Fruit fly (Drosophila melanogaster) whole organism, embryonic: ENCODE results near the gene PpV.

Experiments used
- Bteb2 ChIP-seq: fragments of 200-800 bp; sonication (Bioruptor generic); optimal IDR thresholded peaks from 2 replicates; lab custom pipeline; 2016; ENCODE audit warnings: missing biosample characterization, missing genetic modification characterization
- CG10979 ChIP-seq: fragments of 200-800 bp; sonication (Bioruptor generic); optimal IDR thresholded peaks from 2 replicates; lab custom pipeline; 2018; ENCODE audit warnings: missing biosample characterization, mild to moderate bottlenecking, missing genetic modification characterization, moderate library complexity
- CG11247 ChIP-seq: fragments of 200-800 bp; sonication (Bioruptor generic); IDR thresholded peaks from 2 replicates; pipeline ENCODE4 v1.3.6; 2022; ENCODE audit warnings: missing biosample characterization, missing genetic modification characterization
- CG11398 ChIP-seq: fragments of 200-800 bp; sonication (Bioruptor generic); optimal IDR thresholded peaks from 2 replicates; lab custom pipeline; 2016; ENCODE audit warnings: missing biosample characterization, missing genetic modification characterization
- CG12104 ChIP-seq: fragments of 200-800 bp; sonication (Bioruptor generic); optimal IDR thresholded peaks from 3 replicates; lab custom pipeline; 2016; ENCODE audit warnings: missing biosample characterization, missing genetic modification characterization
- CG12155 ChIP-seq: fragments of 200-800 bp; sonication (Bioruptor generic); optimal IDR thresholded peaks from 3 replicates; lab custom pipeline; 2016; ENCODE audit warnings: missing biosample characterization, missing genetic modification characterization
- CG12659 ChIP-seq: fragments of 200-800 bp; sonication (Bioruptor generic); optimal IDR thresholded peaks from 3 replicates; lab custom pipeline; 2017; ENCODE audit warnings: mild to moderate bottlenecking, missing biosample characterization, missing genetic modification reagents, missing genetic modification characterization
- CG13287 ChIP-seq: fragments of 200-800 bp; sonication (Bioruptor generic); IDR thresholded peaks from 2 replicates; pipeline ENCODE4 v1.3.6; 2022; ENCODE audit warnings: missing biosample characterization, missing genetic modification characterization; ENCODE audit not compliant: partially characterized antibody
- CG13775 ChIP-seq: fragments of 200-800 bp; sonication (Bioruptor generic); optimal IDR thresholded peaks from 3 replicates; lab custom pipeline; 2017; ENCODE audit warnings: missing biosample characterization, mild to moderate bottlenecking, missing genetic modification characterization
- CG14441 ChIP-seq: fragments of 200-800 bp; sonication (Bioruptor generic); IDR thresholded peaks from 2 replicates; pipeline ENCODE4 v1.3.6; 2022; ENCODE audit warnings: missing biosample characterization, missing genetic modification characterization
- CG16779 ChIP-seq: fragments of 200-800 bp; sonication (Bioruptor generic); IDR thresholded peaks from 2 replicates; pipeline ENCODE4 v1.3.6; 2022; ENCODE audit warnings: missing biosample characterization, missing genetic modification characterization
- CG1792 ChIP-seq: fragments of 200-800 bp; sonication (Bioruptor generic); optimal IDR thresholded peaks from 2 replicates; lab custom pipeline; 2016; ENCODE audit warnings: missing biosample characterization, missing genetic modification characterization
- CG2202 ChIP-seq: fragments of 200-800 bp; sonication (Bioruptor generic); optimal IDR thresholded peaks from 2 replicates; lab custom pipeline; 2018; ENCODE audit warnings: missing biosample characterization, mild to moderate bottlenecking, missing genetic modification characterization
- CG30403 ChIP-seq: fragments of 200-800 bp; sonication (Bioruptor generic); optimal IDR thresholded peaks from 3 replicates; lab custom pipeline; 2016; ENCODE audit warnings: missing biosample characterization, missing genetic modification characterization
- CG31365 ChIP-seq: fragments of 200-800 bp; sonication (Bioruptor generic); optimal IDR thresholded peaks from 2 replicates; lab custom pipeline; 2018; ENCODE audit warnings: missing biosample characterization, mild to moderate bottlenecking, missing genetic modification characterization
- CG32772 ChIP-seq: fragments of 200-800 bp; sonication (Bioruptor generic); IDR thresholded peaks from 2 replicates; pipeline ENCODE4 v1.3.6; 2022; ENCODE audit warnings: missing biosample characterization, missing genetic modification characterization
- CG33213 ChIP-seq: fragments of 200-800 bp; sonication (Bioruptor generic); optimal IDR thresholded peaks from 3 replicates; lab custom pipeline; 2016; ENCODE audit warnings: missing biosample characterization, missing genetic modification characterization
- CG3726 ChIP-seq: fragments of 200-800 bp; sonication (Bioruptor generic); IDR thresholded peaks from 3 replicates; pipeline ENCODE4, ENCODE4 v1.3.6; 2022; ENCODE audit warnings: missing biosample characterization, missing genetic modification characterization
- CG4854 ChIP-seq: fragments of 200-800 bp; sonication (Bioruptor generic); optimal IDR thresholded peaks from 2 replicates; lab custom pipeline; 2016; ENCODE audit warnings: missing biosample characterization, missing genetic modification characterization, inconsistent platforms
- CG7271 ChIP-seq: fragments of 200-800 bp; sonication (Bioruptor generic); optimal IDR thresholded peaks from 2 replicates; lab custom pipeline; 2018; ENCODE audit warnings: missing biosample characterization, mild to moderate bottlenecking, missing genetic modification characterization, moderate library complexity
- Fer2 ChIP-seq: fragments of 200-800 bp; sonication (Bioruptor generic); optimal IDR thresholded peaks from 2 replicates; lab custom pipeline; 2018; ENCODE audit warnings: missing biosample characterization, mild to moderate bottlenecking, missing genetic modification characterization, moderate library complexity
- Gsc ChIP-seq: fragments of 200-800 bp; sonication (Bioruptor generic); IDR thresholded peaks from 2 replicates; pipeline ENCODE4 v1.3.6; 2022; ENCODE audit warnings: missing biosample characterization, missing genetic modification characterization
- Hsf ChIP-seq: fragments of 200-800 bp; sonication (Bioruptor generic); optimal IDR thresholded peaks from 3 replicates; lab custom pipeline; 2016; ENCODE audit warnings: missing biosample characterization, missing genetic modification characterization
- Lhr ChIP-seq: fragments of 200-800 bp; sonication (Bioruptor generic); optimal IDR thresholded peaks from 3 replicates; lab custom pipeline; 2017; ENCODE audit warnings: mild to moderate bottlenecking, missing biosample characterization, missing genetic modification reagents, missing genetic modification characterization
- MESR4 ChIP-seq: fragments of 200-800 bp; sonication (Bioruptor generic); optimal IDR thresholded peaks from 2 replicates; lab custom pipeline; 2018; ENCODE audit warnings: missing biosample characterization, mild to moderate bottlenecking, missing genetic modification characterization, moderate library complexity
- PHDP ChIP-seq: fragments of 200-800 bp; sonication (Bioruptor generic); optimal IDR thresholded peaks from 3 replicates; lab custom pipeline; 2018; ENCODE audit warnings: missing biosample characterization, mild to moderate bottlenecking, missing genetic modification characterization, moderate library complexity
- Taf1 ChIP-seq: fragments of 200-800 bp; sonication (Bioruptor generic); IDR thresholded peaks from 2 replicates; pipeline ENCODE4 v1.3.6; 2022; ENCODE audit warnings: missing biosample characterization, missing genetic modification characterization
- al ChIP-seq: fragments of 200-800 bp; sonication (Bioruptor generic); IDR thresholded peaks from 2 replicates; pipeline ENCODE4 v1.3.6; 2022; ENCODE audit warnings: missing biosample characterization, missing genetic modification characterization
- bab2 ChIP-seq: fragments of 200-800 bp; sonication (Bioruptor generic); optimal IDR thresholded peaks from 2 replicates; lab custom pipeline; 2016; ENCODE audit warnings: missing biosample characterization, missing genetic modification characterization
- dimm ChIP-seq: fragments of 200-800 bp; sonication (Bioruptor generic); IDR thresholded peaks from 2 replicates; pipeline ENCODE4 v1.3.6; 2022; ENCODE audit warnings: missing biosample characterization, missing genetic modification characterization
- eyg ChIP-seq: fragments of 200-800 bp; sonication (Bioruptor generic); optimal IDR thresholded peaks from 3 replicates; lab custom pipeline; 2016; ENCODE audit warnings: missing biosample characterization, missing genetic modification characterization
- fd3F ChIP-seq: fragments of 200-800 bp; sonication (Bioruptor generic); optimal IDR thresholded peaks from 2 replicates; lab custom pipeline; 2018; ENCODE audit warnings: missing biosample characterization, mild to moderate bottlenecking, missing genetic modification characterization, moderate library complexity
- gcm2 ChIP-seq: fragments of 200-800 bp; sonication (Bioruptor generic); optimal IDR thresholded peaks from 2 replicates; lab custom pipeline; 2016; ENCODE audit warnings: missing biosample characterization, missing genetic modification characterization
- gem ChIP-seq: fragments of 200-800 bp; sonication (Bioruptor generic); optimal IDR thresholded peaks from 2 replicates; lab custom pipeline; 2019; ENCODE audit warnings: missing biosample characterization, mild to moderate bottlenecking, missing genetic modification characterization, moderate library complexity
- gfzf ChIP-seq: fragments of 200-800 bp; sonication (Bioruptor generic); optimal IDR thresholded peaks from 2 replicates; lab custom pipeline; 2016; ENCODE audit warnings: missing biosample characterization, mild to moderate bottlenecking, missing genetic modification characterization, moderate library complexity
- h ChIP-seq: fragments of >200 bp; optimal IDR thresholded peaks from 2 replicates; lab custom pipeline; 2017
- hbn ChIP-seq: fragments of 200-800 bp; sonication (Bioruptor generic); IDR thresholded peaks from 2 replicates; pipeline ENCODE4 v1.3.6; 2022; ENCODE audit warnings: missing biosample characterization, missing genetic modification characterization; ENCODE audit not compliant: partially characterized antibody
- inv ChIP-seq: fragments of 200-800 bp; sonication (Bioruptor generic); IDR thresholded peaks from 2 replicates; pipeline ENCODE4 v1.3.6; 2022; ENCODE audit warnings: missing biosample characterization, missing genetic modification characterization; ENCODE audit not compliant: partially characterized antibody
- lov ChIP-seq, 2 experiments: fragments of 200-800 bp in 1 of 2; fragments of >200 bp in 1 of 2; sonication (Bioruptor generic) in 1 of 2; IDR thresholded peaks in 1 of 2; optimal IDR thresholded peaks in 1 of 2; 2 replicates in 1 of 2; 3 replicates in 1 of 2; pipeline versions ENCODE4 v1.3.6 to Lab custom; 2017 to 2022; ENCODE audit warnings: missing biosample characterization in 1 of 2, missing genetic modification characterization in 1 of 2
- pan ChIP-seq, 4 experiments: fragments of >200 bp in 3 of 4; fragments of 200-800 bp in 1 of 4; sonication (Bioruptor generic) in 1 of 4; optimal IDR thresholded peaks in 3 of 4; IDR thresholded peaks in 1 of 4; 2 replicates each; pipeline versions ENCODE4 v1.3.6 to Lab custom; 2017 to 2022; ENCODE audit warnings: missing biosample characterization in 2 of 4, missing genetic modification characterization in 2 of 4, mixed read lengths in 1 of 4
- pnt ChIP-seq: fragments of 200-800 bp; sonication (Bioruptor generic); optimal IDR thresholded peaks from 3 replicates; lab custom pipeline; 2016; ENCODE audit warnings: missing biosample characterization, missing genetic modification characterization
- rib ChIP-seq: fragments of 200-800 bp; sonication (Bioruptor generic); IDR thresholded peaks from 2 replicates; pipeline ENCODE4 v1.3.6; 2022; ENCODE audit warnings: missing biosample characterization, missing genetic modification characterization
- slbo ChIP-seq: fragments of 200-800 bp; sonication (Bioruptor generic); IDR thresholded peaks from 2 replicates; pipeline ENCODE4 v1.3.6; 2022; ENCODE audit warnings: missing biosample characterization, missing genetic modification characterization
- sob ChIP-seq: fragments of 200-800 bp; sonication (Bioruptor generic); IDR thresholded peaks from 2 replicates; pipeline ENCODE4 v1.3.6; 2022; ENCODE audit warnings: missing biosample characterization, missing genetic modification characterization
- tap ChIP-seq: fragments of 200-800 bp; optimal IDR thresholded peaks from 3 replicates; lab custom pipeline; 2019; ENCODE audit warnings: missing biosample characterization, mild to moderate bottlenecking, missing genetic modification characterization, moderate library complexity
- tin ChIP-seq: fragments of 200-800 bp; sonication (Bioruptor generic); optimal IDR thresholded peaks from 3 replicates; lab custom pipeline; 2016; ENCODE audit warnings: missing biosample characterization, missing genetic modification characterization
- trh ChIP-seq: fragments of 200-800 bp; sonication (Bioruptor generic); optimal IDR thresholded peaks from 2 replicates; lab custom pipeline; 2016; ENCODE audit warnings: missing biosample characterization, missing genetic modification characterization
- wdn ChIP-seq: fragments of 200-800 bp; sonication (Bioruptor generic); IDR thresholded peaks from 2 replicates; pipeline ENCODE4 v1.3.6; 2022; ENCODE audit warnings: missing biosample characterization, missing genetic modification characterization
- yki ChIP-seq: fragments of >200 bp; optimal IDR thresholded peaks from 3 replicates; lab custom pipeline; 2018
- zfh2 ChIP-seq: fragments of 200-800 bp; sonication (Bioruptor generic); optimal IDR thresholded peaks from 2 replicates; lab custom pipeline; 2016; ENCODE audit warnings: missing biosample characterization, missing genetic modification characterization

The PpV gene

DNA sequence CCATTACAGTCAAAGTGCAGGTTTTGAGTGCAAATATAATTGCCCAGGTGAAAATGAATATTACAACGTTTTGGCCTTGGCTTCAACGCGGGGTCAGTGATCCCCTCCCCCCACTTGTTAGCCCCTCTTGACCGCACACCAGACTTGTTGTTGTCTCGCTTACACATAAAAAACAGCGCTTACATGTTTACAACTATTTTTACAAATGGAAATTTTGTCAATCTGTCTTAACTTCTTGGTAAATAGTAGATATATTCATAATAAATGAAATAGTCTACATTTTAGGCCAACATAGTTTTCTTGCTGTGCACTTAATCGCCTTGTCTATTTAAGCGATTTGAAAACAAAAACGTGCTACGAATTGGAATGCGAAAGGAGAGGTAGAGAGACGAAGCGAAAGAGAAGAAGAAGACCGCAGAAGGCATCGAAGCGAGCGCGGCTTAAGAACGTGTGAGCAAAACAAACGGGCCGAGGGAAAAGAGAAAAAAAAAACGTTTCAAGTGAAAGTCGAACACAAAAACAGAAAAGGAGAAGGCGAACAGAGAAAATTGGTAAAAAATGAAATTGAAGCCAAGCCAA, 32.7 kb downstream of the PpV start (continued):
- no peak for TF ChIP-seq inv (GFP tag; lab: Robert Waterston, UW)
- TF ChIP-seq CG2202 (tag; lab: Kevin White, UChicago), result no peak
- TF ChIP-seq CG30403, result peak; percentile 43
- peak; percentile 21 for TF ChIP-seq CG33213 (GFP tag; lab: Kevin White, UChicago)
- peak; percentile 56; the same call in 1 of the 2 replicates for TF ChIP-seq CG11247 (GFP tag; lab: Robert Waterston, UW)
- TF ChIP-seq tap, result peak; percentile 53
- peak; percentile 5 for TF ChIP-seq CG11398 (GFP tag; lab: Kevin White, UChicago)
- peak; percentile 43 for TF ChIP-seq bab2 (GFP tag; lab: Kevin White, UChicago)
- no peak for TF ChIP-seq wdn (GFP tag; lab: Robert Waterston, UW)
- no peak for TF ChIP-seq pan (optimal IDR thresholded peaks at IDR 0.05; lab: Kevin White, UChicago)
- peak in 1 of 2 experiments; percentile 65 for TF ChIP-seq pan (GFP tag; optimal IDR thresholded peaks at IDR 0.05 in 1 of 2, IDR thresholded peaks at IDR 0.05 in 1 of 2)
- TF ChIP-seq CG12155, result peak; percentile 19
- no peak for TF ChIP-seq CG7271 (tag; lab: Kevin White, UChicago)
- TF ChIP-seq PHDP (tag; lab: Kevin White, UChicago), result peak; percentile 50
- peak; percentile 6 for TF ChIP-seq Bteb2 (GFP tag; lab: Kevin White, UChicago)
- peak; percentile 41; the same call in 1 of the 2 replicates for TF ChIP-seq al (GFP tag; lab: Robert Waterston, UW)
- TF ChIP-seq eyg (GFP tag; lab: Kevin White, UChicago), result no peak
- TF ChIP-seq Fer2 (tag; lab: Kevin White, UChicago), result no peak
- TF ChIP-seq trh (GFP tag; lab: Kevin White, UChicago), result no peak
- TF ChIP-seq CG4854, result peak; percentile 18
- TF ChIP-seq CG14441 (GFP tag; lab: Robert Waterston, UW), result peak; percentile 62
- no peak for TF ChIP-seq CG31365 (tag; lab: Kevin White, UChicago)
- TF ChIP-seq CG12659, result no peak
- peak; percentile 50 for TF ChIP-seq CG10979
- no peak for TF ChIP-seq MESR4
- TF ChIP-seq fd3F (GFP tag; lab: Kevin White, UChicago), result peak; percentile 20
- TF ChIP-seq Taf1 (GFP tag; lab: Robert Waterston, UW), result no peak
- no peak for TF ChIP-seq Lhr (GFP tag; lab: Kevin White, UChicago)
- TF ChIP-seq CG16779 (GFP tag; lab: Robert Waterston, UW), result no peak
- TF ChIP-seq hbn (GFP tag; lab: Robert Waterston, UW), result no peak
- TF ChIP-seq yki (lab: Kevin White, UChicago), result no peak
- TF ChIP-seq h (lab: Kevin White, UChicago), result no peak
- TF ChIP-seq CG13287 (GFP tag; lab: Robert Waterston, UW), result no peak
- peak; percentile 77 for TF ChIP-seq slbo
- TF ChIP-seq zfh2 (GFP tag; lab: Kevin White, UChicago), result no peak
- peak; percentile 51; the same call in 1 of the 2 replicates for TF ChIP-seq CG32772 (GFP tag; lab: Robert Waterston, UW)
- no peak for TF ChIP-seq CG13775 (GFP tag; lab: Kevin White, UChicago)
- no peak for TF ChIP-seq lov (optimal IDR thresholded peaks at IDR 0.05; lab: Kevin White, UChicago)
- no peak for TF ChIP-seq lov (GFP tag; IDR thresholded peaks at IDR 0.05; lab: Robert Waterston, UW)
- TF ChIP-seq Gsc (GFP tag; lab: Robert Waterston, UW), result 0 out of 2 replicates have a peak, but pooled peaks have one; percentile 18
- TF ChIP-seq sob (GFP tag; lab: Robert Waterston, UW), result peak; percentile 47; the same call in 1 of the 2 replicates
- no peak for TF ChIP-seq gcm2 (GFP tag; lab: Kevin White, UChicago)
- TF ChIP-seq CG1792 (GFP tag; lab: Kevin White, UChicago), result no peak
- TF ChIP-seq dimm (GFP tag; lab: Robert Waterston, UW), result no peak
- TF ChIP-seq CG3726 (GFP tag; lab: Robert Waterston, UW), result 0 out of 3 replicates have a peak, but pooled peaks have one; percentile 37
- no peak for TF ChIP-seq gfzf (GFP tag; lab: Kevin White, UChicago)
- peak; percentile 9 for TF ChIP-seq tin (GFP tag; lab: Kevin White, UChicago)
- peak; percentile 71 for TF ChIP-seq gem (tag; lab: Kevin White, UChicago)
- peak; percentile 34 for TF ChIP-seq pnt (GFP tag; lab: Kevin White, UChicago)
- TF ChIP-seq rib (GFP tag; lab: Robert Waterston, UW), result peak; percentile 25; the same call in 1 of the 2 replicates
- TF ChIP-seq CG12104 (GFP tag; lab: Kevin White, UChicago), result peak; percentile 41
- peak; percentile 41 for TF ChIP-seq Hsf (GFP tag; lab: Kevin White, UChicago)
